Worm (Caenorhabditis elegans) whole organism, L4 larva: Measurements from ENCODE around the gene C05D9.3.

Experiments used
- F10B5.3 ChIP-seq: sonication (generic microtip); optimal IDR thresholded peaks from 2 replicates; lab custom pipeline; 2016; ENCODE audit warnings: mild to moderate bottlenecking, missing genetic modification characterization, missing compliant biosample characterization
- F37D6.2 ChIP-seq: sonication (generic microtip); optimal IDR thresholded peaks from 2 replicates; lab custom pipeline; 2016; ENCODE audit warnings: mild to moderate bottlenecking, missing genetic modification characterization, missing compliant biosample characterization
- R02D3.7 ChIP-seq: fragments of 150-350 bp; sonication (generic microtip); optimal IDR thresholded peaks from 3 replicates; lab custom pipeline; 2014; ENCODE audit warnings: missing biosample characterization, missing genetic modification characterization
- Y75B8A.6 ChIP-seq: fragments of 200-800 bp; sonication (Bioruptor generic); IDR thresholded peaks from 2 replicates; pipeline ENCODE4 v1.3.6; 2022; ENCODE audit warnings: missing genetic modification reagents, missing genetic modification characterization, missing compliant biosample characterization
- aha-1 ChIP-seq: fragments of 150-350 bp; peaks from one replicate; lab custom pipeline; 2014; ENCODE audit warnings: missing biosample characterization, missing genetic modification characterization
- arid-1 ChIP-seq: fragments of 200-800 bp; sonication (Bioruptor generic); conservative IDR thresholded peaks from 2 replicates; pipeline ENCODE4 v1.3.6; 2022; ENCODE audit warnings: missing genetic modification reagents, missing genetic modification characterization, missing compliant biosample characterization
- ceh-20 ChIP-seq: fragments of 200-800 bp; sonication (Bioruptor generic); IDR thresholded peaks from 2 replicates; pipeline ENCODE4 v1.3.6; 2022; ENCODE audit warnings: missing genetic modification reagents, missing genetic modification characterization, missing compliant biosample characterization
- ceh-44 ChIP-seq: fragments of 200-800 bp; sonication (Bioruptor generic); IDR thresholded peaks from 2 replicates; pipeline ENCODE4 v1.3.6; 2022; ENCODE audit warnings: missing genetic modification reagents, missing genetic modification characterization, missing compliant biosample characterization
- ceh-82 ChIP-seq: sonication (generic microtip); optimal IDR thresholded peaks from 2 replicates; lab custom pipeline; 2017; ENCODE audit warnings: missing biosample characterization, missing genetic modification characterization
- ces-1 ChIP-seq: fragments of 150-350 bp; sonication (generic microtip); optimal IDR thresholded peaks from 4 replicates; lab custom pipeline; 2014; ENCODE audit warnings: missing biosample characterization, missing genetic modification reagents, missing genetic modification characterization
- dmd-8 ChIP-seq: fragments of 200-800 bp; sonication (Bioruptor generic); IDR thresholded peaks from 2 replicates; pipeline ENCODE4 v1.3.6; 2022; ENCODE audit warnings: missing genetic modification characterization, missing compliant biosample characterization
- dmd-9 ChIP-seq: fragments of 200-800 bp; sonication (Bioruptor generic); IDR thresholded peaks from 2 replicates; pipeline ENCODE4 v1.3.6; 2022; ENCODE audit warnings: missing genetic modification reagents, missing genetic modification characterization, missing compliant biosample characterization
- dpl-1 ChIP-seq: fragments of 150-350 bp; optimal IDR thresholded peaks from 2 replicates; lab custom pipeline; 2014; ENCODE audit warnings: missing biosample characterization, missing genetic modification reagents, missing genetic modification characterization
- duxl-1 ChIP-seq: sonication (generic microtip); optimal IDR thresholded peaks from 2 replicates; lab custom pipeline; 2016; ENCODE audit warnings: mild to moderate bottlenecking, missing genetic modification characterization, moderate library complexity, missing compliant biosample characterization; ENCODE audit not compliant: poor library complexity
- dve-1 ChIP-seq: sonication (generic microtip); optimal IDR thresholded peaks from 2 replicates; lab custom pipeline; 2017; ENCODE audit warnings: antibody characterized with exemption, mild to moderate bottlenecking, missing genetic modification characterization, missing compliant biosample characterization; ENCODE audit not compliant: insufficient read depth
- egl-43 ChIP-seq: fragments of 200-800 bp; sonication (Bioruptor generic); IDR thresholded peaks from 2 replicates; pipeline ENCODE4 v1.3.6; 2022; ENCODE audit warnings: missing genetic modification reagents, missing genetic modification characterization, missing compliant biosample characterization
- gei-8 ChIP-seq: fragments of 200-800 bp; sonication (Bioruptor generic); optimal IDR thresholded peaks from 2 replicates; lab custom pipeline; 2018; ENCODE audit warnings: mild to moderate bottlenecking, missing genetic modification characterization, missing compliant biosample characterization
- hlh-30 ChIP-seq: sonication (generic microtip); optimal IDR thresholded peaks from 2 replicates; lab custom pipeline; 2017; ENCODE audit warnings: antibody characterized with exemption, mild to moderate bottlenecking, missing genetic modification characterization, missing compliant biosample characterization; ENCODE audit not compliant: insufficient read depth
- jun-1 ChIP-seq: fragments of 150-350 bp; optimal IDR thresholded peaks from 2 replicates; lab custom pipeline; 2014; ENCODE audit warnings: missing biosample characterization, missing genetic modification reagents, missing genetic modification characterization
- lim-7 ChIP-seq: fragments of 200-800 bp; sonication (Bioruptor generic); IDR thresholded peaks from 2 replicates; pipeline ENCODE4 v1.3.6; 2022; ENCODE audit warnings: missing genetic modification characterization, missing compliant biosample characterization
- lin-15B ChIP-seq: fragments of 150-350 bp; sonication (generic microtip); optimal IDR thresholded peaks from 3 replicates; lab custom pipeline; 2014; ENCODE audit warnings: missing biosample characterization, missing genetic modification characterization
- lin-38 ChIP-seq: fragments of 200-800 bp; sonication (Bioruptor generic); IDR thresholded peaks from 2 replicates; pipeline ENCODE4 v1.3.6; 2022; ENCODE audit warnings: missing genetic modification reagents, missing genetic modification characterization, missing compliant biosample characterization
- lsy-2 ChIP-seq, 2 experiments: fragments of 150-350 bp in 1 of 2; sonication (generic microtip) in 1 of 2; optimal IDR thresholded peaks; 2 replicates each; lab custom pipeline; 2014 to 2017; ENCODE audit warnings: missing biosample characterization in 2 of 2, missing genetic modification characterization in 2 of 2
- madf-5 ChIP-seq, 2 experiments: fragments of 200-800 bp; sonication (Bioruptor generic); IDR thresholded peaks; 2 replicates each; pipeline ENCODE4 v1.3.6; 2022; ENCODE audit warnings: missing compliant biosample characterization in 2 of 2, missing genetic modification characterization in 2 of 2
- mep-1 ChIP-seq: fragments of 150-350 bp; sonication (generic microtip); optimal IDR thresholded peaks from 3 replicates; lab custom pipeline; 2014; ENCODE audit warnings: missing biosample characterization, missing genetic modification characterization
- mxl-2 ChIP-seq: fragments of 200-800 bp; sonication (Bioruptor generic); conservative IDR thresholded peaks from 2 replicates; pipeline ENCODE4 v1.3.6; 2022; ENCODE audit warnings: missing genetic modification reagents, missing genetic modification characterization, missing compliant biosample characterization
- nhr-102 ChIP-seq: sonication (generic microtip); optimal IDR thresholded peaks from 2 replicates; lab custom pipeline; 2016; ENCODE audit warnings: mild to moderate bottlenecking, missing genetic modification characterization, moderate library complexity, missing compliant biosample characterization
- nhr-237 ChIP-seq: sonication (generic microtip); optimal IDR thresholded peaks from 2 replicates; lab custom pipeline; 2017; ENCODE audit warnings: missing biosample characterization, missing genetic modification characterization
- nhr-28 ChIP-seq: fragments of 150-350 bp; optimal IDR thresholded peaks from 2 replicates; lab custom pipeline; 2014; ENCODE audit warnings: missing biosample characterization, missing genetic modification characterization
- nhr-6 ChIP-seq: fragments of 150-350 bp; optimal IDR thresholded peaks from 2 replicates; lab custom pipeline; 2014; ENCODE audit warnings: missing biosample characterization, missing genetic modification characterization
- nhr-77 ChIP-seq: fragments of 150-350 bp; optimal IDR thresholded peaks from 2 replicates; lab custom pipeline; 2014; ENCODE audit warnings: missing biosample characterization, missing genetic modification characterization
- saeg-2 ChIP-seq: fragments of 200-800 bp; sonication (Bioruptor generic); IDR thresholded peaks from 2 replicates; pipeline ENCODE4 v1.3.6; 2022; ENCODE audit warnings: missing genetic modification reagents, missing genetic modification characterization, missing compliant biosample characterization
- sdz-12 ChIP-seq: fragments of 200-800 bp; sonication (Bioruptor generic); optimal IDR thresholded peaks from 2 replicates; lab custom pipeline; 2018; ENCODE audit warnings: mild to moderate bottlenecking, missing genetic modification characterization, missing compliant biosample characterization
- set-16 ChIP-seq: fragments of 200-800 bp; sonication (Bioruptor generic); IDR thresholded peaks from 2 replicates; pipeline ENCODE4 v1.3.6; 2022; ENCODE audit warnings: missing genetic modification reagents, missing genetic modification characterization, missing compliant biosample characterization
- skn-1 ChIP-seq: fragments of 150-350 bp; optimal IDR thresholded peaks from 2 replicates; lab custom pipeline; 2014; ENCODE audit warnings: missing biosample characterization, missing genetic modification characterization
- spr-1 ChIP-seq: sonication (generic microtip); optimal IDR thresholded peaks from 2 replicates; lab custom pipeline; 2016; ENCODE audit warnings: mild to moderate bottlenecking, missing genetic modification characterization, missing compliant biosample characterization
- tag-97 ChIP-seq: fragments of 200-800 bp; sonication (Bioruptor generic); IDR thresholded peaks from 2 replicates; pipeline ENCODE4 v1.3.6; 2022; ENCODE audit warnings: missing genetic modification characterization, missing compliant biosample characterization
- unc-39 ChIP-seq: sonication (generic microtip); optimal IDR thresholded peaks from 2 replicates; lab custom pipeline; 2017; ENCODE audit warnings: missing biosample characterization, missing genetic modification characterization
- unc-62 ChIP-seq, 3 experiments: fragments of 150-350 bp in 1 of 3; sonication (generic microtip); optimal IDR thresholded peaks in 2 of 3; peaks in 1 of 3; 1 replicate in 1 of 3; 2 replicates in 2 of 3; lab custom pipeline; 2014 to 2017; ENCODE audit warnings: missing biosample characterization in 3 of 3, missing genetic modification characterization in 3 of 3, missing genetic modification reagents in 3 of 3, missing genotype in 1 of 3
- vab-7 ChIP-seq: fragments of 200-800 bp; sonication (Bioruptor generic); IDR thresholded peaks from 2 replicates; pipeline ENCODE4 v1.3.6; 2022; ENCODE audit warnings: missing genetic modification reagents, missing genetic modification characterization, missing compliant biosample characterization
- zip-2 ChIP-seq: fragments of 150-350 bp; optimal IDR thresholded peaks from 2 replicates; lab custom pipeline; 2014; ENCODE audit warnings: missing biosample characterization, missing genetic modification characterization

C05D9.3 gene

DNA sequence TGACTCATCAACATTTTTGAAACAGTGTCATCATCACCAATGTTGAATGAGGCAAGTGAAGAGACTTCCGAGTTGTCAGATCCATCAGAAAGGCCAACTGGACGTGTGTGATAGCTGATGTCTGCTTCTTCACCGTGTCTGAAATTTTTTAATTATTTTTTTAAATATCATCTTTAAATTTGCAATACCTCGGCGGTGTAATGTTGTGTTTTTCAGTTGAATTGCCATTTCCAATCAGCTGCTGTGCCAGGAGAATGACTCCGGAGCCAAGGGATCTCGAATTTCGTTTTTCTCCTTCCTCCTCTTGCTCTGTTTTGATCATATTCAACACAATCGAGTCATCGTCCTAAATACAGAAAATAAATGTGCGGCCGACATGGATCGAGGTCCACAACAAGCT, 26.7 kb upstream of the C05D9.3 start:
- TF ChIP-seq set-16: no peak
- no peak for TF ChIP-seq egl-43 (GFP tag; lab: Robert Waterston, UW)
- no peak for TF ChIP-seq ces-1 (GFP tag; lab: Kevin White, UChicago)
- TF ChIP-seq aha-1 (tag; lab: Kevin White, UChicago): peak; percentile 6
- TF ChIP-seq unc-62 (GFP tag; optimal IDR thresholded peaks at IDR 0.05 in 1 of 2; lab: Kevin White, UChicago): peak in 1 of 2 experiments; percentile 96
- no peak for TF ChIP-seq unc-62 (tag; optimal IDR thresholded peaks at IDR 0.05; lab: Kevin White, UChicago)

DNA sequence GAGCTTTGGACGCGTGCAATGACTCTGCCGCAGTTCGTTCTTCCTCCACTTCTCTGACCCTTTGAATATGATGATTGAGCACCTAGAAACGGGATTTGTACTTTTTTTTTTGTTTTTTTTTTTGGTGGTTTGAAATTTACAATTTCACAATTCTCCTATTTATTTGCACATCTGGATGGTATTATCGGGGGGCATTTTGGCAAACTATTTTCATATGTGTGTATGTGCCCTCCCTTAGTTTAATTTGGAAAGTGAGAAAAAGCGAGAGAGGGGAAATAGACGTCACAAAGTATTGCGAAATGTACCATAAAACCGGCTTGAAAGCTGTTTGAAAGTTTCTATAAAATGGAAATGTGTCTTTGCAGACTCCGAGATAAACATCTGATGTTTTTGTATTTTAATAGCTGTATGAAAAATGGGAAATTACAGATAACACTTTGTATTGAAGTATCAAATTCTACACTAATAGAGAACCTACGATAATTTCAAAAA, 25.3 kb upstream of the C05D9.3 start:
- no peak for TF ChIP-seq lin-15B (tag; lab: Kevin White, UChicago)
- TF ChIP-seq unc-62 (GFP tag; optimal IDR thresholded peaks at IDR 0.05 in 1 of 2; lab: Kevin White, UChicago): peak in 1 of 2 experiments; percentile 10
- no peak for TF ChIP-seq unc-62 (tag; optimal IDR thresholded peaks at IDR 0.05; lab: Kevin White, UChicago)
- TF ChIP-seq lsy-2 (tag; optimal IDR thresholded peaks at IDR 0.05; lab: Kevin White, UChicago): peak in 1 of 2 experiments; percentile 21
- TF ChIP-seq mep-1 (tag; lab: Kevin White, UChicago): peak; percentile 13

DNA sequence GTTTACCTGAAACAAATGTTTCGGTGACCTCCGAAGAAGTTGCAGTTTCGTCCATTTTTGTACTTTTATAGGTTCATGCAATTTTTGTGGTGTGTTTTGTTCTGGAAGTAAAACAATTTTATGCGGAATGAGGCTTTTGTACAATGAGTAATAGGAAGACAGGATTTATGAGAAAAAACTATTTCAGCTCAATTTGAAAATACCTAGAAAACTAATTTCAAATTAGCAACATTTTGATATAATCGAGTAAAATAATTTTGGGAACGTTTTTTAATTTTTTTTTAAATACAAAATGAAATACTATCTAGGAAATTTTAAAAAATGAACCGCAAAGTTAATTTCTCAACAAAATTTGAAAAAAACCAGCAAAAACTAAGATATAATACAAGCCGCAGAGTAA, 23.7 kb upstream of the C05D9.3 start, which contains the start of gene rei-2:
Gene rei-2, minus strand, starts transcription at position 101 of the 400 bp plus-strand sequence.
- TF ChIP-seq unc-62 (GFP tag; optimal IDR thresholded peaks at IDR 0.05 in 1 of 2; lab: Kevin White, UChicago): peak in 1 of 2 experiments; percentile 34
- no peak for TF ChIP-seq unc-62 (tag; optimal IDR thresholded peaks at IDR 0.05; lab: Kevin White, UChicago)
- TF ChIP-seq mep-1 (tag; lab: Kevin White, UChicago): no peak

DNA sequence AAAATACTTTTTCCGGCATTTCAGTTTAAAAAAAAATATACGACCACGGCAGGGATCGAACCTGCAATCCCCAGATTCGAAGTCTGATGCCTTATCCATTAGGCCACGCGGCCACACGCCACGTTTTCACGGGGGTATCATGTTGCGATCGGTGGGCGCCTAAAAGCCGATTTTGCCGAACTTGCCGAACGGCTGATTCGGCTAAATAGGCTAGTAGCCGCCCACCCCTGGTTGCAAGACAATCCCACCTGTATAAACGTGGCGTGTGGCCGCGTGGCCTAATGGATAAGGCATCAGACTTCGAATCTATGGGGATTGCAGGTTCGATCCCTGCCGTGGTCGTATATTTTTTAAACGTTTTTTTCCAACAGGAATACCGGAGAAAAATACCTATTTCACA, 22.6 kb upstream of the C05D9.3 start:
- TF ChIP-seq dmd-9: 0 out of 2 replicates have a peak, but pooled peaks have one; percentile 31
- TF ChIP-seq duxl-1 (tag; lab: Kevin White, UChicago): no peak
- peak; percentile 81 for TF ChIP-seq aha-1 (tag; lab: Kevin White, UChicago)
- 0 out of 2 replicates have a peak, but pooled peaks have one; percentile 41 for TF ChIP-seq lim-7 (GFP tag; lab: Robert Waterston, UW)
- no peak for TF ChIP-seq nhr-28 (tag; lab: Kevin White, UChicago)
- 0 out of 2 replicates have a peak, but pooled peaks have one; percentile 22 for TF ChIP-seq mxl-2 (GFP tag; lab: Robert Waterston, UW)
- TF ChIP-seq nhr-6: no peak
- TF ChIP-seq spr-1 (tag; lab: Kevin White, UChicago): no peak
- 0 out of 2 replicates have a peak, but pooled peaks have one; percentile 26 for TF ChIP-seq ceh-20 (GFP tag; lab: Robert Waterston, UW)
- 0 out of 4 replicates have a peak, but pooled peaks of 1 of the 2 experiments have one; percentile 23 for TF ChIP-seq madf-5 (GFP tag; IDR thresholded peaks at IDR 0.05; lab: Robert Waterston, UW)
- 0 out of 2 replicates have a peak, but pooled peaks have one; percentile 30 for TF ChIP-seq ceh-44 (GFP tag; lab: Robert Waterston, UW)
- peak; percentile 48; the same call in 1 of the 2 replicates for TF ChIP-seq egl-43 (GFP tag; lab: Robert Waterston, UW)

DNA sequence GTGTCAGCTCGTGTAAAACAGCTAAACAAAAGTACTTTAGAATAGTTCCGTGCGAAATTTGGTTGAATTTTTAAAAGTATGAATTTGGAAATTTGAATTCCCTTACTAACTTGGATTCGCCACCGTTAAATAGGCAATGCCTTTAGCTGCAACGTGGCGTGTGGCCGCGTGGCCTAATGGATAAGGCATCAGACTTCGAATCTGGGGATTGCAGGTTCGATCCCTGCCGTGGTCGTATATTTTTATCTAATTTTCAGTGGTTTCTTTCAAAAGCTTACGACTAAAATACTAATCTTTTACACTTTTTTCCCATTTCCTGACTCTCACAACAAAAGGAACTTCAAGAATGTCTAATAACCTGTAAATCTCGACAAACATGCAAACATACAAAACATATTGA, 22.0 kb upstream of the C05D9.3 start:
- TF ChIP-seq lin-38 (GFP tag; lab: Robert Waterston, UW) (no peak), sdz-12 (GFP tag; lab: Kevin White, UChicago) (no peak), nhr-102 (tag; lab: Kevin White, UChicago) (peak; percentile 10), tag-97 (GFP tag; lab: Robert Waterston, UW) (no peak), nhr-237 (tag; lab: Kevin White, UChicago) (no peak), jun-1 (tag; lab: Kevin White, UChicago) (no peak), aha-1 (tag; lab: Kevin White, UChicago) (peak; percentile 75), R02D3.7 (no peak), unc-39 (tag; lab: Kevin White, UChicago) (no peak), zip-2 (tag; lab: Kevin White, UChicago) (no peak), hlh-30 (tag; lab: Kevin White, UChicago) (no peak), dve-1 (tag; lab: Kevin White, UChicago) (no peak), dpl-1 (GFP tag; lab: Kevin White, UChicago) (no peak), nhr-77 (tag; lab: Kevin White, UChicago) (no peak), ceh-44 (GFP tag; lab: Robert Waterston, UW) (no peak), skn-1 (tag; lab: Kevin White, UChicago) (no peak), Y75B8A.6 (GFP tag; lab: Robert Waterston, UW) (no peak), ceh-82 (tag; lab: Kevin White, UChicago) (no peak), F37D6.2 (tag; lab: Kevin White, UChicago) (no peak), saeg-2 (GFP tag; lab: Robert Waterston, UW) (no peak), F10B5.3 (tag; lab: Kevin White, UChicago) (no peak), gei-8 (GFP tag; lab: Kevin White, UChicago) (no peak), arid-1 (GFP tag; lab: Robert Waterston, UW) (no peak), dmd-8 (GFP tag; lab: Robert Waterston, UW) (0 out of 2 replicates have a peak, but pooled peaks have one; percentile 21), lim-7 (GFP tag; lab: Robert Waterston, UW) (0 out of 2 replicates have a peak, but pooled peaks have one; percentile 60), vab-7 (GFP tag; lab: Robert Waterston, UW) (no peak)
